Worm (Caenorhabditis elegans) whole organism, young adult: ENCODE results near the gene metl-6.

ENCODE experiments used
- B0336.3 ChIP-seq: fragments of 200-800 bp; sonication (Bioruptor generic); IDR thresholded peaks from 2 replicates; pipeline ENCODE4 v1.3.6; 2022; ENCODE audit warnings: missing genetic modification characterization, missing compliant biosample characterization
- F10E7.11 ChIP-seq: sonication (generic microtip); optimal IDR thresholded peaks from 2 replicates; lab custom pipeline; 2017; ENCODE audit warnings: mild to moderate bottlenecking, missing genetic modification characterization, moderate library complexity, missing compliant biosample characterization
- F37B4.10 ChIP-seq: fragments of 200-800 bp; sonication (Bioruptor generic); IDR thresholded peaks from 2 replicates; pipeline ENCODE4 v1.3.6; 2022; ENCODE audit warnings: missing genetic modification characterization, missing compliant biosample characterization
- F39B2.1 ChIP-seq: fragments of 200-800 bp; sonication (Bioruptor generic); IDR thresholded peaks from 2 replicates; pipeline ENCODE4 v1.3.6; 2022; ENCODE audit warnings: missing genetic modification reagents, missing genetic modification characterization, missing compliant biosample characterization
- F57C9.4 ChIP-seq: sonication (generic microtip); optimal IDR thresholded peaks from 2 replicates; lab custom pipeline; 2017; ENCODE audit warnings: mild to moderate bottlenecking, missing genetic modification characterization, missing compliant biosample characterization
- T26A5.8 ChIP-seq: sonication (generic microtip); optimal IDR thresholded peaks from 2 replicates; lab custom pipeline; 2016; ENCODE audit warnings: missing genetic modification characterization, missing compliant biosample characterization
- Y53G8AR.9 ChIP-seq: fragments of 200-800 bp; sonication (Bioruptor generic); conservative IDR thresholded peaks from 2 replicates; pipeline ENCODE4 v1.3.6; 2022; ENCODE audit warnings: missing genetic modification reagents, missing genetic modification characterization, missing compliant biosample characterization
- Y95B8A.8 ChIP-seq: fragments of 200-800 bp; sonication (Bioruptor generic); IDR thresholded peaks from 2 replicates; pipeline ENCODE4 v1.3.6; 2022; ENCODE audit warnings: missing genetic modification reagents, missing genetic modification characterization, missing compliant biosample characterization
- aptf-3 ChIP-seq: fragments of 200-800 bp; sonication (Bioruptor generic); IDR thresholded peaks from 2 replicates; pipeline ENCODE4 v1.3.6; 2022; ENCODE audit warnings: missing genetic modification characterization, missing compliant biosample characterization
- attf-5 ChIP-seq: fragments of 200-800 bp; sonication (Bioruptor generic); optimal IDR thresholded peaks from 2 replicates; lab custom pipeline; 2018; ENCODE audit warnings: mild to moderate bottlenecking, missing genetic modification characterization, missing compliant biosample characterization
- ccch-3 ChIP-seq: fragments of 200-800 bp; sonication (Bioruptor generic); optimal IDR thresholded peaks from 2 replicates; lab custom pipeline; 2018; ENCODE audit warnings: mild to moderate bottlenecking, missing genetic modification characterization, missing compliant biosample characterization
- cebp-1 ChIP-seq, 2 experiments: fragments of 200-800 bp in 1 of 2; sonication (Bioruptor generic) in 1 of 2; sonication (generic microtip) in 1 of 2; IDR thresholded peaks in 1 of 2; optimal IDR thresholded peaks in 1 of 2; 2 replicates each; pipeline versions ENCODE4 v1.3.6 to Lab custom; 2017 to 2022; ENCODE audit warnings: missing compliant biosample characterization in 2 of 2, missing genetic modification characterization in 2 of 2, mild to moderate bottlenecking in 1 of 2, missing genetic modification reagents in 1 of 2, moderate library complexity in 1 of 2
- ceh-100 ChIP-seq: fragments of 200-800 bp; sonication (Bioruptor generic); IDR thresholded peaks from 2 replicates; pipeline ENCODE4 v1.3.6; 2022; ENCODE audit warnings: missing genetic modification reagents, missing genetic modification characterization, missing compliant biosample characterization
- ceh-27 ChIP-seq: fragments of 200-800 bp; sonication (Bioruptor generic); optimal IDR thresholded peaks from 2 replicates; lab custom pipeline; 2018; ENCODE audit warnings: mild to moderate bottlenecking, missing genetic modification characterization, moderate library complexity, missing compliant biosample characterization
- chd-7 ChIP-seq: sonication (generic microtip); optimal IDR thresholded peaks from 2 replicates; lab custom pipeline; 2016; ENCODE audit warnings: mild to moderate bottlenecking, missing genetic modification characterization, moderate library complexity, missing compliant biosample characterization
- dox-1 ChIP-seq: fragments of 200-800 bp; sonication (Bioruptor generic); IDR thresholded peaks from 2 replicates; pipeline ENCODE4 v1.3.6; 2022; ENCODE audit warnings: missing genetic modification reagents, missing genetic modification characterization, missing compliant biosample characterization
- egl-44 ChIP-seq: fragments of 200-800 bp; sonication (Bioruptor generic); IDR thresholded peaks from 2 replicates; pipeline ENCODE4 v1.3.6; 2022; ENCODE audit warnings: missing genetic modification reagents, missing genetic modification characterization, missing compliant biosample characterization
- egrh-3 ChIP-seq: fragments of 200-800 bp; sonication (Bioruptor generic); IDR thresholded peaks from 2 replicates; pipeline ENCODE4 v1.3.6; 2022; ENCODE audit warnings: missing genetic modification reagents, missing genetic modification characterization, missing compliant biosample characterization
- ets-4 ChIP-seq: fragments of 200-800 bp; sonication (Bioruptor generic); optimal IDR thresholded peaks from 2 replicates; lab custom pipeline; 2018; ENCODE audit warnings: mild to moderate bottlenecking, missing genetic modification characterization, missing compliant biosample characterization
- fkh-3 ChIP-seq: sonication (generic microtip); optimal IDR thresholded peaks from 2 replicates; lab custom pipeline; 2016; ENCODE audit warnings: mild to moderate bottlenecking, missing genetic modification characterization, missing compliant biosample characterization
- hlh-12 ChIP-seq: sonication (generic microtip); optimal IDR thresholded peaks from 2 replicates; lab custom pipeline; 2016; ENCODE audit warnings: missing genetic modification characterization, missing compliant biosample characterization
- hmg-1.2 ChIP-seq: fragments of 200-800 bp; sonication (Bioruptor generic); IDR thresholded peaks from 2 replicates; pipeline ENCODE4 v1.3.6; 2022; ENCODE audit warnings: missing genetic modification reagents, missing genetic modification characterization, missing compliant biosample characterization
- hrde-1 ChIP-seq: sonication (generic microtip); optimal IDR thresholded peaks from 2 replicates; lab custom pipeline; 2016; ENCODE audit warnings: missing genetic modification characterization, mild to moderate bottlenecking, missing compliant biosample characterization, moderate library complexity, missing genotype, missing genetic modification reagents, borderline replicate concordance
- hsf-1 ChIP-seq: fragments of 200-800 bp; sonication (Bioruptor generic); IDR thresholded peaks from 2 replicates; pipeline ENCODE4 v1.3.6; 2022; ENCODE audit warnings: missing genetic modification reagents, missing genetic modification characterization, missing compliant biosample characterization
- let-607 ChIP-seq, 2 experiments: fragments of 200-800 bp in 1 of 2; sonication (Bioruptor generic) in 1 of 2; sonication (generic microtip) in 1 of 2; optimal IDR thresholded peaks; 2 replicates each; lab custom pipeline; 2016 to 2018; ENCODE audit warnings: mild to moderate bottlenecking in 2 of 2, missing compliant biosample characterization in 2 of 2, missing genetic modification characterization in 2 of 2, moderate library complexity in 2 of 2, missing genotype in 1 of 2
- madf-3 ChIP-seq: fragments of 200-800 bp; sonication (Bioruptor generic); IDR thresholded peaks from 2 replicates; pipeline ENCODE4 v1.3.6; 2022; ENCODE audit warnings: missing genetic modification reagents, missing genetic modification characterization, missing compliant biosample characterization
- mxl-1 ChIP-seq: sonication (generic microtip); optimal IDR thresholded peaks from 2 replicates; lab custom pipeline; 2016; ENCODE audit warnings: missing genetic modification characterization, missing compliant biosample characterization
- nhr-80 ChIP-seq: sonication (generic microtip); optimal IDR thresholded peaks from 2 replicates; lab custom pipeline; 2016; ENCODE audit warnings: missing genetic modification characterization, missing compliant biosample characterization
- pha-4 ChIP-seq: fragments of 150-350 bp; sonication (generic microtip); optimal IDR thresholded peaks from 2 replicates; lab custom pipeline; 2014; ENCODE audit warnings: missing biosample characterization, missing genetic modification reagents, missing genetic modification characterization
- rcor-1 ChIP-seq: fragments of 200-800 bp; sonication (Bioruptor generic); IDR thresholded peaks from 2 replicates; pipeline ENCODE4 v1.3.6; 2022; ENCODE audit warnings: missing genetic modification reagents, missing genetic modification characterization, missing compliant biosample characterization
- rpc-1 ChIP-seq, 2 experiments: fragments of 150-350 bp in 1 of 2; sonication (generic microtip) in 1 of 2; optimal IDR thresholded peaks; 2 replicates each; lab custom pipeline; 2014 to 2018; ENCODE audit warnings: missing biosample characterization in 1 of 2, missing genetic modification characterization in 1 of 2, missing genetic modification reagents in 1 of 2, missing genotype in 1 of 2
- sdz-38 ChIP-seq: sonication (generic microtip); optimal IDR thresholded peaks from 2 replicates; lab custom pipeline; 2016; ENCODE audit warnings: missing genotype, missing genetic modification characterization, missing compliant biosample characterization
- sea-2 ChIP-seq: fragments of 200-800 bp; sonication (Bioruptor generic); IDR thresholded peaks from 2 replicates; pipeline ENCODE4 v1.3.6; 2022; ENCODE audit warnings: missing genetic modification characterization, missing compliant biosample characterization
- snpc-4 ChIP-seq, 5 experiments: fragments of 150-350 bp in 1 of 5; sonication (generic microtip) in 4 of 5; optimal IDR thresholded peaks; 2 replicates each; lab custom pipeline; 2014 to 2018; ENCODE audit warnings: missing genetic modification characterization in 5 of 5, missing biosample characterization in 3 of 5, antibody characterized with exemption in 2 of 5, mild to moderate bottlenecking in 2 of 5, missing compliant biosample characterization in 2 of 5, missing genotype in 2 of 5, moderate library complexity in 2 of 5, missing genetic modification reagents in 1 of 5
- sptf-2 ChIP-seq: fragments of 200-800 bp; sonication (Bioruptor generic); optimal IDR thresholded peaks from 2 replicates; lab custom pipeline; 2018; ENCODE audit warnings: mild to moderate bottlenecking, missing genetic modification characterization, missing compliant biosample characterization
- zfh-2 ChIP-seq: fragments of 200-800 bp; sonication (Bioruptor generic); conservative IDR thresholded peaks from 2 replicates; pipeline ENCODE4 v1.3.6; 2022; ENCODE audit warnings: missing genetic modification reagents, missing genetic modification characterization, missing compliant biosample characterization
- zim-3 ChIP-seq: sonication (generic microtip); optimal IDR thresholded peaks from 2 replicates; lab custom pipeline; 2017; ENCODE audit warnings: mild to moderate bottlenecking, missing genetic modification characterization, moderate library complexity, missing compliant biosample characterization
- ztf-25 ChIP-seq: fragments of 200-800 bp; sonication (Bioruptor generic); IDR thresholded peaks from 2 replicates; pipeline ENCODE4 v1.3.6; 2022; ENCODE audit warnings: missing genetic modification reagents, missing genetic modification characterization, missing compliant biosample characterization

metl-6 gene

ce11 chrIII:3875608-3876007, 45.9 kb downstream of the metl-6 start (continued):
- TF ChIP-seq chd-7 (peak; percentile 36), T26A5.8 (tag; lab: Kevin White, UChicago) (no peak), ets-4 (GFP tag; lab: Kevin White, UChicago) (no peak)

- TF ChIP-seq ccch-3 (GFP tag; lab: Kevin White, UChicago) (no peak), let-607 (tag; optimal IDR thresholded peaks at IDR 0.05; lab: Kevin White, UChicago) (peak; percentile 47 to 82), ceh-100 (GFP tag; lab: Robert Waterston, UW) (no peak), sptf-2 (GFP tag; lab: Kevin White, UChicago) (no peak), nhr-80 (tag; lab: Kevin White, UChicago) (peak; percentile 40), Y53G8AR.9 (GFP tag; lab: Robert Waterston, UW) (0 out of 2 replicates have a peak, but pooled peaks have one; percentile 26), F37B4.10 (no peak), egl-44 (GFP tag; lab: Robert Waterston, UW) (0 out of 2 replicates have a peak, but pooled peaks have one; percentile 14)
These were observed 46.6 kb downstream of the metl-6 start for ce11 chrIII:3874895-3875294.

- TF ChIP-seq aptf-3 (GFP tag; lab: Robert Waterston, UW), result no peak
- TF ChIP-seq F39B2.1 (GFP tag; lab: Robert Waterston, UW), result no peak
- TF ChIP-seq cebp-1 (GFP tag; IDR thresholded peaks at IDR 0.05; lab: Robert Waterston, UW), result peak; percentile 16; the same call in 1 of the 2 replicates
- peak; percentile 78 for TF ChIP-seq cebp-1 (tag; optimal IDR thresholded peaks at IDR 0.05; lab: Kevin White, UChicago)
- 0 out of 2 replicates have a peak, but pooled peaks have one; percentile 14 for TF ChIP-seq hsf-1
- 0 out of 2 replicates have a peak, but pooled peaks have one; percentile 49 for TF ChIP-seq ztf-25
These were observed 47.0 kb downstream of the metl-6 start for ce11 chrIII:3874492-3874891.

- TF ChIP-seq cebp-1 (GFP tag; IDR thresholded peaks at IDR 0.05; lab: Robert Waterston, UW) (no peak), cebp-1 (tag; optimal IDR thresholded peaks at IDR 0.05; lab: Kevin White, UChicago) (peak; percentile 58), zfh-2 (peak; percentile 90), madf-3 (GFP tag; lab: Robert Waterston, UW) (0 out of 2 replicates have a peak, but pooled peaks have one; percentile 5), rpc-1 (optimal IDR thresholded peaks at IDR 0.05; lab: Kevin White, UChicago) (no peak), rpc-1 (tag; optimal IDR thresholded peaks at IDR 0.05; lab: Kevin White, UChicago) (no peak), egrh-3 (GFP tag; lab: Robert Waterston, UW) (0 out of 2 replicates have a peak, but pooled peaks have one; percentile 5), rcor-1 (no peak), hrde-1 (tag; lab: Kevin White, UChicago) (no peak), sea-2 (no peak), hlh-12 (tag; lab: Kevin White, UChicago) (no peak), dox-1 (GFP tag; lab: Robert Waterston, UW) (no peak; the same call in 1 of the 2 replicates), pha-4 (no peak), snpc-4 (GFP tag; optimal IDR thresholded peaks at IDR 0.05; lab: Kevin White, UChicago) (no peak), snpc-4 (tag; optimal IDR thresholded peaks at IDR 0.05; lab: Kevin White, UChicago) (peak in 2 of 4 experiments; percentile 10 to 15), F39B2.1 (GFP tag; lab: Robert Waterston, UW) (no peak), B0336.3 (GFP tag; lab: Robert Waterston, UW) (no peak), F57C9.4 (tag; lab: Kevin White, UChicago) (no peak), ceh-27 (GFP tag; lab: Kevin White, UChicago) (peak; percentile 32), mxl-1 (tag; lab: Kevin White, UChicago) (no peak), nhr-80 (tag; lab: Kevin White, UChicago) (peak; percentile 74), aptf-3 (GFP tag; lab: Robert Waterston, UW) (no peak), fkh-3 (tag; lab: Kevin White, UChicago) (no peak), sdz-38 (tag; lab: Kevin White, UChicago) (no peak), hmg-1.2 (GFP tag; lab: Robert Waterston, UW) (peak; percentile 46; the same call in 1 of the 2 replicates), zim-3 (tag; lab: Kevin White, UChicago) (no peak), Y95B8A.8 (GFP tag; lab: Robert Waterston, UW) (0 out of 2 replicates have a peak, but pooled peaks have one; percentile 39), attf-5 (GFP tag; lab: Kevin White, UChicago) (peak; percentile 31), F10E7.11 (no peak)
- TF ChIP-seq, all 124 proteins: peak for 10
These were observed 48.1 kb downstream of the metl-6 start for ce11 chrIII:3873424-3873823.
